Worm (Caenorhabditis elegans): ENCODE measurements around the gene F10A3.12.

Gene F10A3.12

DNA sequence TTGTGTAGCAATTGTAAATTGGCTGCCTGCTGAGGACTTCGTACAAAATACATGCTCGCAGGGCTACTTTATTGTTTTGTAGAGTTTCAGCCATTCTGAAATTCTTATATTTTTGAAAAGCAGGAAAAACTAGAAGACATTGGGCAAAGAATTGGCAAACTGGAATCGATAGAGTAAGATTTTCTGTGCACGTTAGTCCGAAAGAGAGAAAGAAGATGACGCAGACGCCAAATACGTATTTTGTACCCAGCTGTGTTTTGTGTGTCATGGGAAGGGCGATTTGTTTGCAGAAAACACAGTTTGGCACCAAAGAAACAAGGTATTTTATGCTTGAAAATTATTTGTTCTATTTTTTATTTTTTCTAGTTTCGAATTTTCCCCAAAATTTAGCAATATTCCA lies 36.4 kb upstream of the F10A3.12 start, which contains the start of gene fbxa-143:
Gene fbxa-143 (minus strand): TSS at position 101 of the 400 bp plus-strand sequence.
- no peak for TF ChIP-seq efl-1 (GFP tag; optimal IDR thresholded peaks at IDR 0.05)

DNA sequence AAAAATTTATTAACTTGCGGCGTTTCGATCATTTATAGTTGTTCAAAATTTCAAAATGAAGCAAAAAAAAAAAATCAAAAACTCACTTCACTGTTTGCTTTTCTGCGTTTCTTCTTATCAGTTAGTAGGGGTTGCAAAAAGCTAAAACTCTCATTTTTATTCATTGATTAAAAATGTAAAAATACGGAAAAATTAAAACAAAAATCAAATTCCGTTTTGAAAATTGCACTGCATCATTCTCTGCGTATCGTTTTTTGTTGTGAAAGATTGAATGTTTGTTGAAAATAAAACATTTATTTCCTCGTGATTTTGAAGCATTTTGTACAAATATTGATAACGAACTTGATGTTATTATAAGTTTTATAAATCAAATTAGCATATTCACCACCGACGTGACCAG lies 34.7 kb upstream of the F10A3.12 start:
- no peak for TF ChIP-seq bed-2 (GFP tag; IDR thresholded peaks at IDR 0.05)
- no peak for TF ChIP-seq egl-44 (GFP tag; IDR thresholded peaks at IDR 0.05)
- no peak for TF ChIP-seq gei-17 (GFP tag; optimal IDR thresholded peaks at IDR 0.05)
- no peak for TF ChIP-seq Y56A3A.18 (GFP tag; IDR thresholded peaks at IDR 0.05)
- no peak for TF ChIP-seq hlh-12 (tag; optimal IDR thresholded peaks at IDR 0.05)
- TF ChIP-seq cebp-1 (GFP tag; IDR thresholded peaks at IDR 0.05): no peak
- TF ChIP-seq cebp-1 (tag; optimal IDR thresholded peaks at IDR 0.05): peak; percentile 29
- TF ChIP-seq lir-1 (GFP tag; conservative IDR thresholded peaks at IDR 0.05): no peak
- no peak for TF ChIP-seq hrde-1 (tag; optimal IDR thresholded peaks at IDR 0.05; ENCODE audit: borderline replicate concordance)
- no peak for TF ChIP-seq hmg-20 (GFP tag; IDR thresholded peaks at IDR 0.05)
- TF ChIP-seq nhr-80 (tag; optimal IDR thresholded peaks at IDR 0.05): peak; percentile 31

DNA sequence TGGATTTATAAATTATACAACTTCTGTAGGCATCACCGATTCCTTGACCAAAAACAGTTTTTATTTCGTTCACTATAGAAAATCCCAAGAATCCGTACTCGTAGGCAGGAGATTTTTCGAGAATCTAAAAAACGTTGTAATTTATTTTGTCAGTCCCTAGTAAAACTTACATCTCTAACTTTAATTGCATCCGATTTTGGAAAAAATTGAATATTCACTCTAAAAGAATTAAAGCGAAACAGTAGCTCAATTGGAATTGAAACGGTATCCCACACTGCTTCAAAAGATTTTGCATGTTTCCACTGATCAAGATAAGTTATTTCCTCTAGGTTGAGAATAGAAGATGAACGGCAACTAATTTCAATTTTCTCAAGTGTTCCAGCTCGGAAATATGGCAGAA lies 32.6 kb upstream of the F10A3.12 start, which contains the start of gene fbxa-142:
Gene fbxa-142 (minus strand): TSS at position 101 of the 400 bp plus-strand sequence.
- TF ChIP-seq let-607 (tag; optimal IDR thresholded peaks at IDR 0.05) (no peak), mes-4 (tag; optimal IDR thresholded peaks at IDR 0.05) (no peak)

DNA sequence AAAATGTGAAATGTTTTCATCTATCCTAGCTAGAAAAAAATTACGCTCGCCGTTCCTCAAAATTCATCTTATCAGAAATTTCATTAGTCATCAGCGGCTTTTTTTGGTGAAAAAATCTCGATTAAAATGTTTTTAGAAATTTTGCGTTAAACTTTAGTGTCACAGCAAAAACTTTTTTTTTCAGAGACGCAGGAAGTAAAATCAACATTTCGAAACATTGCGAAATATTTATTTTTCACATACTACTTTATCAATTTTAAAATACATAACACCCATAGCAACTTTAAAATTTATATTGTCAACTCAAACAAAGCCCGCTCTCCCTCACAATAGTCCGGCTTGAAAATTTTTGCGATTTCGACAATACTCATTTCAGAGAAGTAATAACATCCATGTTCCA lies 31.6 kb upstream of the F10A3.12 start:
- TF ChIP-seq cebp-1 (GFP tag; IDR thresholded peaks at IDR 0.05) (peak; percentile 76; the same call in 1 of the 2 replicates), cebp-1 (tag; optimal IDR thresholded peaks at IDR 0.05) (peak; percentile 95), rcor-1 (GFP tag; IDR thresholded peaks at IDR 0.05) (no peak), C06A6.2 (GFP tag; conservative IDR thresholded peaks at IDR 0.05) (no peak)

DNA sequence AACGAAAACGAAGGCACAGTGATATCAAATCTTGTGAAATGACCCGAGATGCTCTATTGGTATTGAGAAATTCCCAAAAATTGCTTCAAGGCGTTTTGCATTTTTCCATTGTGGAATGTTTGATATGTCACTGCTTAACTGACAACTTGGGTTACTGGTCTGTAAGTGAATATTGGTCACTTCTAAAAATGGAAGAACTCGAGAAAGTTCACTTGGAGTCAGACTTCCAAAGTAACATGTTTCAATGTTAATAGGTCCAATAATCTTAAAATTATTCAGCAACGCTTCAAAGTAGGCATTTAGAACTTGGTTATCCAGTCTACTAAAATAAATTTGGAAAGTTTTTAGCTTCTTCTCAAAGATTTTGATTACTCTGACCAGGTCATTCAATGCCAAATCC lies 31.1 kb upstream of the F10A3.12 start, which contains the start of gene fbxa-144:
Gene fbxa-144 (minus strand): TSS at position 101 of the 400 bp plus-strand sequence.
- TF ChIP-seq snpc-3.4 (tag; optimal IDR thresholded peaks at IDR 0.05) (no peak), let-607 (tag; optimal IDR thresholded peaks at IDR 0.05) (no peak), lsy-27 (tag; optimal IDR thresholded peaks at IDR 0.05; ENCODE audit: borderline replicate concordance, insufficient read depth) (no peak), K12H6.12 (tag; optimal IDR thresholded peaks at IDR 0.05) (no peak), F49E8.2 (tag; optimal IDR thresholded peaks at IDR 0.05; ENCODE audit: insufficient read depth) (no peak), athp-1 (tag; optimal IDR thresholded peaks at IDR 0.05) (no peak), repo-1 (tag; optimal IDR thresholded peaks at IDR 0.05) (no peak), madf-8 (GFP tag; conservative IDR thresholded peaks at IDR 0.05) (no peak), ztf-3 (GFP tag; optimal IDR thresholded peaks at IDR 0.05) (no peak), rcor-1 (GFP tag; IDR thresholded peaks at IDR 0.05) (no peak), nfya-2 (GFP tag; IDR thresholded peaks at IDR 0.05) (no peak), zim-3 (tag; optimal IDR thresholded peaks at IDR 0.05) (no peak), lin-35 (GFP tag; optimal IDR thresholded peaks at IDR 0.05) (no peak), Y79H2A.3 (GFP tag; conservative IDR thresholded peaks at IDR 0.05) (no peak), zfh-2 (GFP tag; conservative IDR thresholded peaks at IDR 0.05) (no peak)

DNA sequence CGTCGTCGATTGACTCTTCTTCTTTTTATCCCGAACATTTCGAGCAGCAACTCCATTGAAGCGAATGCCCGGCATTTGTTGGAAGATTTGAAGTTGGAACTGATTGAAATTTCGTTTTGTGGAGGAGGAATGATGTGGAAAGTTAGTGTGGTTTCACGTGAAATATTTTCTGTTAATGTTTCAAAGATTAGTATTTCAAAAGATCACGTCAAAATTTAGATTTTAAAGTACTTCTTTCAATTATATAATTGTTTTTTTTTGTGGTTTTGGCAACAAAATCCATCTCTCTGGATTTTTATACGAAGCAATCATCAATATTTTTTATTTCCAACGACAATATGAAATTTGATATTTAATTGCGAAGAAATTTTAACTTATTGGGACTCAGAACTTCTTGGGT lies 26.8 kb upstream of the F10A3.12 start, which contains the start of gene F44G3.7:
Gene F44G3.7 (minus strand): TSS at position 101 of the 400 bp plus-strand sequence.
- TF ChIP-seq hmg-1.2 (GFP tag; IDR thresholded peaks at IDR 0.05): no peak
- no peak for TF ChIP-seq F52B5.7 (tag; optimal IDR thresholded peaks at IDR 0.05)
- no peak for TF ChIP-seq ztf-3 (GFP tag; optimal IDR thresholded peaks at IDR 0.05)
- no peak for TF ChIP-seq F39B2.1 (GFP tag; IDR thresholded peaks at IDR 0.05)
- no peak for TF ChIP-seq lin-54 (GFP tag; optimal IDR thresholded peaks at IDR 0.05)
- TF ChIP-seq B0261.1 (tag; optimal IDR thresholded peaks at IDR 0.05): no peak
- TF ChIP-seq F57C9.4 (tag; optimal IDR thresholded peaks at IDR 0.05): no peak
- no peak for TF ChIP-seq aptf-2 (GFP tag; conservative IDR thresholded peaks at IDR 0.05)
- TF ChIP-seq die-1 (tag; optimal IDR thresholded peaks at IDR 0.05): no peak
- no peak for TF ChIP-seq egl-44 (GFP tag; IDR thresholded peaks at IDR 0.05)
- TF ChIP-seq C17E4.6 (GFP tag; IDR thresholded peaks at IDR 0.05): no peak
- no peak for TF ChIP-seq attf-3 (GFP tag; conservative IDR thresholded peaks at IDR 0.05)
- TF ChIP-seq lin-40 (tag; optimal IDR thresholded peaks at IDR 0.05): no peak
- no peak for TF ChIP-seq hlh-12 (tag; optimal IDR thresholded peaks at IDR 0.05)
- TF ChIP-seq K11D2.4 (GFP tag; IDR thresholded peaks at IDR 0.05): no peak

Measured in whole organism, young adult.